Worm (Caenorhabditis elegans): ENCODE results near the gene comt-1.

ce11 chrX:2877433-2877832 lies 15.2 kb upstream of the comt-1 start:
- TF ChIP-seq pbrm-1 (GFP tag; IDR thresholded peaks at IDR 0.05), result no peak
- no peak for TF ChIP-seq ama-1 (optimal IDR thresholded peaks at IDR 0.05)
- TF ChIP-seq ama-1 (GFP tag; optimal IDR thresholded peaks at IDR 0.05), result no peak
- no peak for TF ChIP-seq zim-3 (tag; optimal IDR thresholded peaks at IDR 0.05)
- no peak for TF ChIP-seq zfh-2 (GFP tag; conservative IDR thresholded peaks at IDR 0.05)
- TF ChIP-seq hmg-20 (GFP tag; IDR thresholded peaks at IDR 0.05), result no peak
- no peak for TF ChIP-seq C17E4.6 (GFP tag; IDR thresholded peaks at IDR 0.05)
- TF ChIP-seq mes-4 (tag; optimal IDR thresholded peaks at IDR 0.05), result no peak
- no peak for TF ChIP-seq unc-62 (GFP tag; optimal IDR thresholded peaks at IDR 0.05)
- TF ChIP-seq attf-6 (GFP tag; IDR thresholded peaks at IDR 0.05), result no peak
- TF ChIP-seq ceh-40 (GFP tag; IDR thresholded peaks at IDR 0.05), result no peak
- TF ChIP-seq F22D6.2 (tag; optimal IDR thresholded peaks at IDR 0.05), result no peak
- TF ChIP-seq madf-3 (GFP tag; IDR thresholded peaks at IDR 0.05), result no peak

Measured in whole organism, young adult.